Fruit fly (Drosophila melanogaster): ENCODE measurements around the gene CG11630.

CG11630 gene

DNA sequence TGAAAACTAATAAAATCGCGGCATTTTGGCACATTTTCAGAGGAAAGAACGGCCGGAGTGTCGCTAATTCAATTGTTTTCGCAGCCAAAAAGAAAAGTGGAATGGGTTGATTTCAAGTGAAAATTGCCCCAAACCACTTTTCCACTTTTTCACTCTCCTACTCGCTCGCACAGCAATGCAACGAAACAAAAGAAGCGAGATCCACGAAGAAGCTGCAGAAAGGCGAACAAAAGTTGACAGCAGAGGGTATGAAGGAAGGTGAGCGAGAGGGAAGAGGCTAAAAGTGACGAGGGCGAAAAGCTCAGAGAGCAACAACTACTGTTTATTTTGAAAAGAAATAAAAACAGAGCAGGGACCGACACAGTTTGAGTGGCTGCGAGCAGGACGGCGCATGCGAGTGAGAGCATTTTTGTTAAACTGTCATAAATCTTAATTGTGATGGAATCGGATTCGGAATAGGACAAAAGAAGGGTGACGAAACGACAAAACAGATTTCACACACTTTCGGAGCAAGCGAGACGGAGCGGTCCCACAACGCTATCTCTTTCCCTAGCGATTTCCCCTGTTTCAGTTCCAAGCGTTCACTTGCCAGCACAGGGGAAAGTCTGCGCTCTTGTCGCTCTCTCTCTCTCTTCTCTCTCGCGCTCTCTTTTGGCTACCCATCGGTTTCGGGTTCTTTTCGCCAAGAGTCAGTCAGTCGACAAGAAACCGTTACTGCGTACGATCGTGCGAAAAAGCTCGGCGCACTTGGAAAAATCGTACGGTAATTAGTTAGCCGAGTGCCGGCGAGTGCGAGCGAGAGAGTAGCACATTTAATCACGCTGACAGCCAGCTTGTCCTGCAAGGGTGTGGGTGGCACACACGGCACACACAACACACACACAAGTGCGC is 44.3 kb upstream of the CG11630 start, which contains the start of gene tsh (continued):
- TF ChIP-seq trh (GFP tag; optimal IDR thresholded peaks at IDR 0.05) (no peak), YL-1 (GFP tag; optimal IDR thresholded peaks at IDR 0.05) (no peak), CG14860 (GFP tag; IDR thresholded peaks at IDR 0.05; ENCODE audit: partially characterized antibody) (0 out of 3 replicates have a peak, but pooled peaks have one; percentile 31), CG10147 (GFP tag; optimal IDR thresholded peaks at IDR 0.05) (no peak), ATbp (GFP tag; optimal IDR thresholded peaks at IDR 0.05) (no peak), GATAe (GFP tag; conservative IDR thresholded peaks at IDR 0.05) (no peak), hkb (optimal IDR thresholded peaks at IDR 0.05) (no peak), hkb (GFP tag; IDR thresholded peaks at IDR 0.05) (0 out of 2 replicates have a peak, but pooled peaks have one; percentile 9), CG12219 (GFP tag; optimal IDR thresholded peaks at IDR 0.05) (no peak), Dek (tag; optimal IDR thresholded peaks at IDR 0.05) (no peak), CG11723 (GFP tag; optimal IDR thresholded peaks at IDR 0.05) (no peak), CG1647 (GFP tag; optimal IDR thresholded peaks at IDR 0.05) (no peak), exex (tag; optimal IDR thresholded peaks at IDR 0.05) (peak; percentile 2), CG12155 (GFP tag; optimal IDR thresholded peaks at IDR 0.05) (peak; percentile 55), CG1602 (GFP tag; optimal IDR thresholded peaks at IDR 0.05) (no peak), Med (GFP tag) (peak; percentile 36), Spps (tag; optimal IDR thresholded peaks at IDR 0.05) (no peak), Poxn (GFP tag; IDR thresholded peaks at IDR 0.05) (no peak), repo (GFP tag; optimal IDR thresholded peaks at IDR 0.05) (no peak), dimm (GFP tag; IDR thresholded peaks at IDR 0.05) (no peak), Vsx1 (GFP tag; optimal IDR thresholded peaks at IDR 0.05) (peak; percentile 59), chif (GFP tag; optimal IDR thresholded peaks at IDR 0.05) (no peak), CG16813 (GFP tag; IDR thresholded peaks at IDR 0.05; ENCODE audit: partially characterized antibody) (no peak), Nf-YC (tag; optimal IDR thresholded peaks at IDR 0.05) (peak; percentile 94), stc (GFP tag; IDR thresholded peaks at IDR 0.05) (peak; percentile 41; the same call in 1 of the 2 replicates), Nf-YB (GFP tag; optimal IDR thresholded peaks at IDR 0.05) (peak; percentile 92), nmo (GFP tag; optimal IDR thresholded peaks at IDR 0.05) (no peak), tup (GFP tag; optimal IDR thresholded peaks at IDR 0.05) (no peak), gce (GFP tag; IDR thresholded peaks at IDR 0.05) (peak; percentile 68; the same call in 2 of the 3 replicates), ken (GFP tag; IDR thresholded peaks at IDR 0.05) (0 out of 3 replicates have a peak, but pooled peaks have one; percentile 13), CG2199 (GFP tag; IDR thresholded peaks at IDR 0.05) (peak; percentile 58; the same call in 2 of the 3 replicates), CG9437 (GFP tag; optimal IDR thresholded peaks at IDR 0.05) (no peak), CG10543 (GFP tag; optimal IDR thresholded peaks at IDR 0.05) (peak; percentile 20), chinmo (GFP tag; IDR thresholded peaks at IDR 0.05; ENCODE audit: partially characterized antibody) (peak; percentile 73; the same call in 2 of the 4 replicates), gcm (GFP tag; optimal IDR thresholded peaks at IDR 0.05) (no peak), CG8944 (GFP tag; optimal IDR thresholded peaks at IDR 0.05) (no peak), Drgx (GFP tag; IDR thresholded peaks at IDR 0.05) (no peak), chm (GFP tag; IDR thresholded peaks at IDR 0.05) (peak; percentile 17; the same call in 1 of the 2 replicates), CG3847 (GFP tag; IDR thresholded peaks at IDR 0.05) (no peak), CG10321 (GFP tag; IDR thresholded peaks at IDR 0.05) (peak; percentile 91), jigr1 (GFP tag; IDR thresholded peaks at IDR 0.05) (no peak), Dfd (GFP tag; optimal IDR thresholded peaks at IDR 0.05) (no peak), gem (tag; optimal IDR thresholded peaks at IDR 0.05) (no peak), CG10979 (tag; optimal IDR thresholded peaks at IDR 0.05) (no peak), mld (GFP tag; IDR thresholded peaks at IDR 0.05; ENCODE audit: partially characterized antibody) (0 out of 3 replicates have a peak, but pooled peaks have one; percentile 48), CG9727 (GFP tag; optimal IDR thresholded peaks at IDR 0.05) (no peak), sim (GFP tag; IDR thresholded peaks at IDR 0.05) (no peak), odd (GFP tag; optimal IDR thresholded peaks at IDR 0.05) (no peak)

All from whole organism, embryonic.